Fruit fly (Drosophila melanogaster) whole organism, embryonic: ENCODE results near the gene fry.

Experiments used
- CG10274 ChIP-seq: fragments of 200-800 bp; sonication (Bioruptor generic); optimal IDR thresholded peaks from 3 replicates; lab custom pipeline; 2017; ENCODE audit warnings: missing biosample characterization, mild to moderate bottlenecking, missing genetic modification characterization
- CG15479 ChIP-seq: fragments of 200-800 bp; sonication (Bioruptor generic); optimal IDR thresholded peaks from 3 replicates; lab custom pipeline; 2019; ENCODE audit warnings: missing biosample characterization, mild to moderate bottlenecking, missing genetic modification characterization, moderate library complexity
- CG2129 ChIP-seq: fragments of 200-800 bp; sonication (Bioruptor generic); IDR thresholded peaks from 2 replicates; pipeline ENCODE4 v1.3.6; 2022; ENCODE audit warnings: missing biosample characterization, missing genetic modification characterization; ENCODE audit not compliant: partially characterized antibody
- CG2678 ChIP-seq: fragments of 200-800 bp; sonication (Bioruptor generic); optimal IDR thresholded peaks from 3 replicates; lab custom pipeline; 2019; ENCODE audit warnings: missing biosample characterization, mild to moderate bottlenecking, missing genetic modification characterization, moderate library complexity
- CG4617 ChIP-seq: fragments of 200-800 bp; sonication (Bioruptor generic); optimal IDR thresholded peaks from 3 replicates; lab custom pipeline; 2016; ENCODE audit warnings: missing biosample characterization, missing genetic modification characterization, borderline replicate concordance
- CG4854 ChIP-seq: fragments of 200-800 bp; sonication (Bioruptor generic); optimal IDR thresholded peaks from 2 replicates; lab custom pipeline; 2016; ENCODE audit warnings: missing biosample characterization, missing genetic modification characterization, inconsistent platforms
- CG9876 ChIP-seq: fragments of 200-800 bp; sonication (Bioruptor generic); optimal IDR thresholded peaks from 2 replicates; lab custom pipeline; 2016; ENCODE audit warnings: missing biosample characterization, missing genetic modification characterization
- D19A ChIP-seq: fragments of 200-800 bp; optimal IDR thresholded peaks from 3 replicates; lab custom pipeline; 2019; ENCODE audit warnings: missing biosample characterization, mild to moderate bottlenecking, missing genetic modification characterization, moderate library complexity
- Dfd ChIP-seq, 2 experiments: fragments of >200 bp; optimal IDR thresholded peaks; 2 replicates each; lab custom pipeline; 2017; ENCODE audit warnings: missing biosample characterization in 2 of 2, missing genetic modification characterization in 2 of 2
- GATAe ChIP-seq: fragments of 200-800 bp; sonication (Bioruptor generic); conservative IDR thresholded peaks from 2 replicates; pipeline ENCODE4 v1.3.6; 2022; ENCODE audit warnings: missing biosample characterization, missing genetic modification characterization
- Hr78 ChIP-seq, 2 experiments: fragments of 200-800 bp in 1 of 2; fragments of >200 bp in 1 of 2; sonication (Bioruptor generic) in 1 of 2; optimal IDR thresholded peaks; 2 replicates each; lab custom pipeline; 2017 to 2019; ENCODE audit warnings: missing biosample characterization in 2 of 2, missing genetic modification characterization in 2 of 2, mild to moderate bottlenecking in 1 of 2, moderate library complexity in 1 of 2
- Ptx1 ChIP-seq: fragments of 200-800 bp; sonication (Bioruptor generic); IDR thresholded peaks from 2 replicates; pipeline ENCODE4 v1.3.6; 2022; ENCODE audit warnings: missing biosample characterization, missing genetic modification characterization
- Vsx1 ChIP-seq: fragments of 200-800 bp; sonication (Bioruptor generic); optimal IDR thresholded peaks from 2 replicates; lab custom pipeline; 2017; ENCODE audit warnings: missing biosample characterization, mild to moderate bottlenecking, missing genetic modification characterization, missing genetic modification reagents
- amos ChIP-seq: fragments of 200-800 bp; sonication (Bioruptor generic); IDR thresholded peaks from 2 replicates; pipeline ENCODE4 v1.3.6; 2022; ENCODE audit warnings: missing biosample characterization, missing genetic modification characterization; ENCODE audit not compliant: partially characterized antibody
- crol ChIP-seq: fragments of 200-800 bp; sonication (Bioruptor generic); IDR thresholded peaks from 2 replicates; pipeline ENCODE4 v1.3.6; 2022; ENCODE audit warnings: missing biosample characterization, missing genetic modification characterization
- dimm ChIP-seq: fragments of 200-800 bp; sonication (Bioruptor generic); IDR thresholded peaks from 2 replicates; pipeline ENCODE4 v1.3.6; 2022; ENCODE audit warnings: missing biosample characterization, missing genetic modification characterization
- exex ChIP-seq: fragments of 200-800 bp; sonication (Bioruptor generic); optimal IDR thresholded peaks from 4 replicates; lab custom pipeline; 2018; ENCODE audit warnings: missing biosample characterization, mild to moderate bottlenecking, missing genetic modification characterization, moderate library complexity
- eyg ChIP-seq: fragments of 200-800 bp; sonication (Bioruptor generic); optimal IDR thresholded peaks from 3 replicates; lab custom pipeline; 2016; ENCODE audit warnings: missing biosample characterization, missing genetic modification characterization
- h ChIP-seq: fragments of >200 bp; optimal IDR thresholded peaks from 2 replicates; lab custom pipeline; 2017
- hth ChIP-seq: fragments of >200 bp; optimal IDR thresholded peaks from 2 replicates; lab custom pipeline; 2017; ENCODE audit warnings: inconsistent platforms
- kay ChIP-seq: fragments of 200-800 bp; sonication (Bioruptor generic); optimal IDR thresholded peaks from 2 replicates; lab custom pipeline; 2016; ENCODE audit warnings: missing biosample characterization, missing genetic modification characterization
- mirr ChIP-seq: fragments of 200-800 bp; sonication (Bioruptor generic); optimal IDR thresholded peaks from 3 replicates; lab custom pipeline; 2018; ENCODE audit warnings: missing biosample characterization, mild to moderate bottlenecking, missing genetic modification characterization
- p53 ChIP-seq: fragments of 200-800 bp; sonication (Bioruptor generic); optimal IDR thresholded peaks from 2 replicates; lab custom pipeline; 2016; ENCODE audit warnings: missing biosample characterization, missing genetic modification characterization
- row ChIP-seq: fragments of 200-800 bp; sonication (Bioruptor generic); IDR thresholded peaks from 3 replicates; pipeline ENCODE4 v1.3.6; 2022; ENCODE audit warnings: missing biosample characterization, missing genetic modification characterization
- sd ChIP-seq: fragments of 200-800 bp; sonication (Bioruptor generic); optimal IDR thresholded peaks from 3 replicates; lab custom pipeline; 2018; ENCODE audit warnings: missing biosample characterization, mild to moderate bottlenecking, missing genetic modification characterization, moderate library complexity
- sens ChIP-seq: fragments of 200-800 bp; sonication (Bioruptor generic); peaks from one replicate; lab custom pipeline; 2016; ENCODE audit warnings: missing biosample characterization, missing genetic modification characterization
- sisA ChIP-seq: fragments of 200-800 bp; sonication (Bioruptor generic); IDR thresholded peaks from 2 replicates; pipeline ENCODE4 v1.3.6; 2022; ENCODE audit warnings: missing biosample characterization, missing genetic modification characterization
- slou ChIP-seq: fragments of 200-800 bp; sonication (Bioruptor generic); optimal IDR thresholded peaks from 3 replicates; lab custom pipeline; 2016; ENCODE audit warnings: missing biosample characterization, missing genetic modification characterization
- sug ChIP-seq: fragments of 200-800 bp; optimal IDR thresholded peaks from 2 replicates; lab custom pipeline; 2019; ENCODE audit warnings: missing biosample characterization, mild to moderate bottlenecking, missing genetic modification characterization, moderate library complexity
- tio ChIP-seq: fragments of 200-800 bp; sonication (Bioruptor generic); optimal IDR thresholded peaks from 2 replicates; lab custom pipeline; 2017; ENCODE audit warnings: missing biosample characterization, missing genetic modification characterization, inconsistent platforms
- tna ChIP-seq: fragments of 200-800 bp; sonication (Bioruptor generic); IDR thresholded peaks from 2 replicates; pipeline ENCODE4 v1.3.6; 2022; ENCODE audit warnings: missing biosample characterization, missing genetic modification characterization; ENCODE audit not compliant: partially characterized antibody
- ttk ChIP-seq: fragments of 200-800 bp; sonication (Bioruptor generic); IDR thresholded peaks from 2 replicates; pipeline ENCODE4 v2.1.2; 2022; ENCODE audit warnings: missing biosample characterization, missing genetic modification characterization
- twi ChIP-seq: fragments of 200-800 bp; optimal IDR thresholded peaks from 2 replicates; lab custom pipeline; 2019; ENCODE audit warnings: missing biosample characterization, mild to moderate bottlenecking, missing genetic modification characterization, moderate library complexity
- zen ChIP-seq: fragments of 200-800 bp; sonication (Bioruptor generic); optimal IDR thresholded peaks from 3 replicates; lab custom pipeline; 2018; ENCODE audit warnings: missing biosample characterization, mild to moderate bottlenecking, missing genetic modification characterization, moderate library complexity

The fry gene

DNA sequence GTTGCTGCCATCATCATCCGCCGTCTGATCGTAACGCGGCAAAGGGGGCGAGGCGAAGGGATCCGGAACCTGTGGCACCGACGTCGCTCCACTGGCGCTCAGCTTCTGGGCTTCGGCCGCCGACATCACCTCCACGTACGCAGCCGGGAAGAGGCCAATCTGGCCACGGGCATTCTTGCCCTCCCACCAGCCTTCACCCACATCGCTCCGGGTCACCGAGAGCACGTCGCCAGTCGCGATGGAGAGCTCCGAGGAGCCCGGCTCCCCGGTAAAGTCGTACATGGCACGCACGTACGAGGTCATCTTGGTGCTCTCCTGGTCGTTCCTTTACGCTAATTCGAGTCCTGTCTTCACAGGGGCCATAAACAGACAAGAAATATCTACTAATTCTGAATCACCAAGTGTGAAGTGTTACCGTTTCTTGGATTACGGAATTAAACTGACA lies 34.5 kb upstream of the fry start, which contains the start of gene SH3PX1 (continued):
- peak; percentile 13; the same call in 1 of the 2 replicates for TF ChIP-seq amos

DNA sequence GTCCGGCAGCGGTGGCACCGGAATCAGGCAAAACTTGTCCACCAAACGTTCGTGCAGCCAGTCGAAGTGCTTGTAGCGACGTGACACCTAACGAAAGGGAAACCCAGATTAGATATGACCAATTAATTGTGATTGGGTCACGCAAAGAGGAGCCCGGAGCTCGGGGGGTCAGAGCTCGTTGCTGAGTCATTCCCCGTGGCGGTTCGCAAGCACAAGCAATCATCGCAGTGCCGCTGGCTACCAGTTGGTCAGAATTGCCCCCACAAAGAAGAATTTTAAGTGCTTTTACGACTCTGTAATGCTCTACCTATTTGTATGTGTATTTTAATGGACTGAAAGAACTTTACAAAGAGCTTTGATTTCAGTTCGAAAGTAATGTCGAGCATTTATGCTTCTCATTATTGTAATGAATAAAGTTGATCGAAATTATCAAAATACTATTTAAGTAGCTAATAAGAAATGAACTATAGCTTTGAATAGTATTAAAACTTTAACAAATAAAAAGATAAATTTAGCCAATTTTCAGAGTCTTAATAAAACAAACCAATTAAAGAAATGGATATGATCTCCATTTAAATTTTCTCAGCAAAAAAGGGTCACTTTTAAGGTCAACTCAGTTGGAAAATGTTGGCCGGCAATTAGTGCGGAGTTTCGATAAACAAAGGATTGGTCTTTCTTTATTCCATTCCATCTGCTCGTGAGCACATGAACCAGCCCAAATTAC lies 33.3 kb upstream of the fry start:
- no peak for TF ChIP-seq CG2129 (GFP tag; lab: Robert Waterston, UW)
- no peak for TF ChIP-seq CG4854
- peak; percentile 35 for TF ChIP-seq CG10274
- TF ChIP-seq hth (lab: Kevin White, UChicago) = no peak
- peak; percentile 26; the same call in 1 of the 2 replicates for TF ChIP-seq GATAe (GFP tag; lab: Robert Waterston, UW)
- no peak for TF ChIP-seq twi
- no peak for TF ChIP-seq tna (GFP tag; lab: Robert Waterston, UW)
- peak in 1 of 2 experiments; percentile 89 for TF ChIP-seq Hr78 (GFP tag; optimal IDR thresholded peaks at IDR 0.05; lab: Kevin White, UChicago)
- peak; percentile 63 for TF ChIP-seq sug (tag; lab: Kevin White, UChicago)
- TF ChIP-seq CG9876 (GFP tag; lab: Kevin White, UChicago) = no peak
- TF ChIP-seq crol (GFP tag; lab: Robert Waterston, UW) = peak; percentile 46; the same call in 1 of the 2 replicates
- no peak for TF ChIP-seq zen
- TF ChIP-seq kay = peak; percentile 7
- no peak for TF ChIP-seq CG15479 (GFP tag; lab: Kevin White, UChicago)
- TF ChIP-seq sd (tag; lab: Kevin White, UChicago) = peak; percentile 1
- no peak for TF ChIP-seq Ptx1 (GFP tag; lab: Robert Waterston, UW)
- no peak for TF ChIP-seq CG2678 (tag; lab: Kevin White, UChicago)
- peak; percentile 66 for TF ChIP-seq sens (GFP tag; lab: Kevin White, UChicago)
- TF ChIP-seq CG4617 (GFP tag; lab: Kevin White, UChicago) = no peak
- peak; percentile 31 for TF ChIP-seq exex (tag; lab: Kevin White, UChicago)
- peak; percentile 45 for TF ChIP-seq row (GFP tag; lab: Robert Waterston, UW)
- TF ChIP-seq D19A (tag; lab: Kevin White, UChicago) = peak; percentile 71
- peak; percentile 2 for TF ChIP-seq mirr (GFP tag; lab: Kevin White, UChicago)
- TF ChIP-seq tio = no peak
- TF ChIP-seq slou (GFP tag; lab: Kevin White, UChicago) = no peak
- TF ChIP-seq sisA (GFP tag; lab: Robert Waterston, UW) = no peak
- TF ChIP-seq, all 482 proteins: peak for 12

DNA sequence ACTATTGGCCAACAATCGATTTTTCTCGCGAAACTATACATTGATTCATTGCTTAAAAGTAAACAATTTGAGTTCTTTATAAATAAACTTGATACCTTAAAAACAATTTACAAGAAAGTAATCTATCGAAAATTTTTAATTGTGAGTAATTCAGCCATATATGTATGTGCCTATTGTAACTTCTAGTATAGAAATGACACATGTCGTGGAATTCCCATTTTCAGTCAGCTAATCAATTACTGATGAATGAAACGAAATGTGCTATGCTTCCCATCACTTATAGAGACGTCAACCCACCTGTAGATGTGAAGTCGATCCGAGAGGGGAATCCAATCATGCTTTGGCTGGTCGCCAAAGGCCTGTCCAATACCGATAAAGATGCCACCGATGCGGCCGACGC lies 32.3 kb upstream of the fry start:
- TF ChIP-seq ttk (GFP tag; lab: Robert Waterston, UW) = no peak
- no peak for TF ChIP-seq eyg (GFP tag; lab: Kevin White, UChicago)
- no peak for TF ChIP-seq p53 (GFP tag; lab: Kevin White, UChicago)
- no peak for TF ChIP-seq h
- TF ChIP-seq, all 482 proteins: peak for 0

DNA sequence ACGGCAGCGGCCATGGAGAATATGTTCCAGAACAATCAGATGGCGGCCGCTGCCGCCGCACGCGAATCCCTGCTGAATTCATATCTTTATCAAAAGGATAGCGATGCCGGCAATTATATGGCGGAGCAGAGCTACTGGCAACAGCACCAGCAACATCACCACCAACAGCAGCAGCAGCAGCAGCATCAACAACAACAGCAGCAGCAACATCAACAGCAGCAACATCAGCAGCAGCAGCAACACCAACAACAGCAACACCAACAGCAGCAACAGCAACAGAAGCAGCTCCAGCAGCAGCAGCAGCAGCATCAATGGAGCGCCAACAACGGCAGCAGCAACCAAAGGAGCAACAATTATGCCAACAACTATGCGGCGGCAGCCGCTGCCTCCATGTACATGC lies 29.9 kb upstream of the fry start:
- TF ChIP-seq Dfd (GFP tag; optimal IDR thresholded peaks at IDR 0.05; lab: Kevin White, UChicago) = peak in 1 of 2 experiments; percentile 93
- no peak for TF ChIP-seq Vsx1 (GFP tag; lab: Kevin White, UChicago)
- 0 out of 2 replicates have a peak, but pooled peaks have one; percentile 21 for TF ChIP-seq dimm (GFP tag; lab: Robert Waterston, UW)
